Fruit fly (Drosophila melanogaster) whole organism, embryonic: ENCODE measurements around the gene kairos.
A peak's percentile ranks its signal among the peaks of the same experiment; 100 is the strongest.

Source experiments
- BtbVII ChIP-seq: fragments of 200-800 bp; sonication (Bioruptor generic); optimal IDR thresholded peaks from 3 replicates; lab custom pipeline; 2017; ENCODE audit warnings: missing biosample characterization, mild to moderate bottlenecking, missing genetic modification characterization
- CG10979 ChIP-seq: fragments of 200-800 bp; sonication (Bioruptor generic); optimal IDR thresholded peaks from 2 replicates; lab custom pipeline; 2018; ENCODE audit warnings: missing biosample characterization, mild to moderate bottlenecking, missing genetic modification characterization, moderate library complexity
- CG11696 ChIP-seq: fragments of 200-800 bp; sonication (Bioruptor generic); IDR thresholded peaks from 2 replicates; pipeline ENCODE4 v1.3.6; 2022; ENCODE audit warnings: missing biosample characterization, missing genetic modification characterization
- CG12659 ChIP-seq: fragments of 200-800 bp; sonication (Bioruptor generic); optimal IDR thresholded peaks from 3 replicates; lab custom pipeline; 2017; ENCODE audit warnings: mild to moderate bottlenecking, missing biosample characterization, missing genetic modification reagents, missing genetic modification characterization
- CG13894 ChIP-seq: fragments of 200-800 bp; sonication (Bioruptor generic); optimal IDR thresholded peaks from 3 replicates; lab custom pipeline; 2018; ENCODE audit warnings: missing biosample characterization, mild to moderate bottlenecking, missing genetic modification characterization, moderate library complexity
- CG15514 ChIP-seq: fragments of 200-800 bp; sonication (Bioruptor generic); optimal IDR thresholded peaks from 3 replicates; lab custom pipeline; 2017; ENCODE audit warnings: missing biosample characterization, missing genetic modification characterization, mild to moderate bottlenecking, moderate library complexity, missing genetic modification reagents
- CG2202 ChIP-seq: fragments of 200-800 bp; sonication (Bioruptor generic); optimal IDR thresholded peaks from 2 replicates; lab custom pipeline; 2018; ENCODE audit warnings: missing biosample characterization, mild to moderate bottlenecking, missing genetic modification characterization
- CG4360 ChIP-seq: fragments of 200-800 bp; sonication (Bioruptor generic); IDR thresholded peaks from 2 replicates; pipeline ENCODE4 v1.3.6; 2022; ENCODE audit warnings: missing biosample characterization, missing genetic modification characterization
- CG5180 ChIP-seq: fragments of 200-800 bp; sonication (Bioruptor generic); optimal IDR thresholded peaks from 3 replicates; lab custom pipeline; 2017; ENCODE audit warnings: missing biosample characterization, missing genetic modification characterization, mild to moderate bottlenecking, moderate library complexity, missing genetic modification reagents
- CG6689 ChIP-seq: fragments of 200-800 bp; sonication (Bioruptor generic); IDR thresholded peaks from 2 replicates; pipeline ENCODE4 v1.3.6; 2022; ENCODE audit warnings: missing biosample characterization, missing genetic modification characterization
- CG6791 ChIP-seq: fragments of 200-800 bp; sonication (Bioruptor generic); IDR thresholded peaks from 3 replicates; pipeline ENCODE4 v1.3.6; 2022; ENCODE audit warnings: missing biosample characterization, missing genetic modification characterization; ENCODE audit not compliant: partially characterized antibody
- CG6854 ChIP-seq: fragments of 200-800 bp; sonication (Bioruptor generic); optimal IDR thresholded peaks from 3 replicates; lab custom pipeline; 2017; ENCODE audit warnings: missing biosample characterization, mild to moderate bottlenecking, missing genetic modification characterization
- CG7372 ChIP-seq: fragments of 200-800 bp; sonication (Bioruptor generic); IDR thresholded peaks from 2 replicates; pipeline ENCODE4 v1.3.6; 2022; ENCODE audit warnings: missing biosample characterization, missing genetic modification characterization
- CG7928 ChIP-seq: fragments of 200-800 bp; sonication (Bioruptor generic); optimal IDR thresholded peaks from 2 replicates; lab custom pipeline; 2017; ENCODE audit warnings: missing biosample characterization, mild to moderate bottlenecking, missing genetic modification characterization
- CG8359 ChIP-seq: fragments of 200-800 bp; sonication (Bioruptor generic); optimal IDR thresholded peaks from 2 replicates; lab custom pipeline; 2017; ENCODE audit warnings: missing biosample characterization, mild to moderate bottlenecking, missing genetic modification characterization, borderline replicate concordance
- CG9817 ChIP-seq: fragments of 200-800 bp; sonication (Bioruptor generic); optimal IDR thresholded peaks from 2 replicates; lab custom pipeline; 2018; ENCODE audit warnings: missing biosample characterization, mild to moderate bottlenecking, missing genetic modification characterization, moderate library complexity
- CG9876 ChIP-seq: fragments of 200-800 bp; sonication (Bioruptor generic); optimal IDR thresholded peaks from 2 replicates; lab custom pipeline; 2016; ENCODE audit warnings: missing biosample characterization, missing genetic modification characterization
- Chrac-16 ChIP-seq: fragments of 200-800 bp; sonication (Bioruptor generic); optimal IDR thresholded peaks from 3 replicates; lab custom pipeline; 2016; ENCODE audit warnings: missing biosample characterization, missing genetic modification characterization
- D19A ChIP-seq: fragments of 200-800 bp; optimal IDR thresholded peaks from 3 replicates; lab custom pipeline; 2019; ENCODE audit warnings: missing biosample characterization, mild to moderate bottlenecking, missing genetic modification characterization, moderate library complexity
- Dek ChIP-seq: fragments of 200-800 bp; sonication (Bioruptor generic); optimal IDR thresholded peaks from 3 replicates; lab custom pipeline; 2019; ENCODE audit warnings: missing biosample characterization, mild to moderate bottlenecking, missing genetic modification characterization, moderate library complexity
- Dfd ChIP-seq, 2 experiments: fragments of >200 bp; optimal IDR thresholded peaks; 2 replicates each; lab custom pipeline; 2017; ENCODE audit warnings: missing biosample characterization in 2 of 2, missing genetic modification characterization in 2 of 2
- Hand ChIP-seq: fragments of 200-800 bp; sonication (Bioruptor generic); optimal IDR thresholded peaks from 2 replicates; lab custom pipeline; 2017; ENCODE audit warnings: mild to moderate bottlenecking, missing biosample characterization, missing genetic modification reagents, missing genetic modification characterization
- Hr3 ChIP-seq: fragments of 200-800 bp; sonication (Bioruptor generic); optimal IDR thresholded peaks from 3 replicates; lab custom pipeline; 2016; ENCODE audit warnings: missing biosample characterization, missing genetic modification characterization
- Lim3 ChIP-seq: fragments of 200-800 bp; sonication (Bioruptor generic); IDR thresholded peaks from 2 replicates; pipeline ENCODE4 v1.3.6; 2022; ENCODE audit warnings: missing biosample characterization, missing genetic modification characterization
- MESR4 ChIP-seq: fragments of 200-800 bp; sonication (Bioruptor generic); optimal IDR thresholded peaks from 2 replicates; lab custom pipeline; 2018; ENCODE audit warnings: missing biosample characterization, mild to moderate bottlenecking, missing genetic modification characterization, moderate library complexity
- Med ChIP-seq: fragments of 200-800 bp; sonication (Bioruptor generic); peaks from one replicate; lab custom pipeline; 2016; ENCODE audit warnings: missing biosample characterization, missing genetic modification characterization, mild to moderate bottlenecking, inconsistent platforms, moderate library complexity
- Nf-YC ChIP-seq: fragments of 200-800 bp; optimal IDR thresholded peaks from 3 replicates; lab custom pipeline; 2019; ENCODE audit warnings: missing biosample characterization, mild to moderate bottlenecking, missing genetic modification characterization, moderate library complexity
- ab ChIP-seq: fragments of 200-800 bp; sonication (Bioruptor generic); optimal IDR thresholded peaks from 2 replicates; lab custom pipeline; 2016; ENCODE audit warnings: missing biosample characterization, missing genetic modification characterization
- cwo ChIP-seq: fragments of 200-800 bp; sonication (Bioruptor generic); optimal IDR thresholded peaks from 3 replicates; lab custom pipeline; 2017; ENCODE audit warnings: missing biosample characterization, missing genetic modification characterization, mild to moderate bottlenecking, moderate library complexity, missing genetic modification reagents
- dpn ChIP-seq, 2 experiments: fragments of 200-800 bp; sonication (Bioruptor generic); optimal IDR thresholded peaks; 3 replicates each; lab custom pipeline; 2016; ENCODE audit warnings: missing biosample characterization in 2 of 2, missing genetic modification characterization in 2 of 2
- fd96Cb ChIP-seq: fragments of 200-800 bp; sonication (Bioruptor generic); optimal IDR thresholded peaks from 2 replicates; lab custom pipeline; 2018; ENCODE audit warnings: missing biosample characterization, mild to moderate bottlenecking, missing genetic modification characterization, moderate library complexity
- gcm ChIP-seq: fragments of 200-800 bp; sonication (Bioruptor generic); optimal IDR thresholded peaks from 2 replicates; lab custom pipeline; 2019; ENCODE audit warnings: missing biosample characterization, mild to moderate bottlenecking, missing genetic modification characterization, moderate library complexity
- gro ChIP-seq: fragments of 200-800 bp; sonication (Bioruptor generic); optimal IDR thresholded peaks from 2 replicates; lab custom pipeline; 2016; ENCODE audit warnings: missing biosample characterization, missing genetic modification characterization
- hth ChIP-seq: fragments of >200 bp; optimal IDR thresholded peaks from 2 replicates; lab custom pipeline; 2017; ENCODE audit warnings: inconsistent platforms
- jing ChIP-seq: fragments of 200-800 bp; sonication (Bioruptor generic); optimal IDR thresholded peaks from 2 replicates; lab custom pipeline; 2018; ENCODE audit warnings: missing biosample characterization, mild to moderate bottlenecking, missing genetic modification characterization
- nmo ChIP-seq: fragments of 200-800 bp; sonication (Bioruptor generic); optimal IDR thresholded peaks from 2 replicates; lab custom pipeline; 2018; ENCODE audit warnings: missing biosample characterization, mild to moderate bottlenecking, missing genetic modification characterization, moderate library complexity
- ro ChIP-seq: fragments of 200-800 bp; sonication (Bioruptor generic); IDR thresholded peaks from 2 replicates; pipeline ENCODE4 v1.3.6; 2022; ENCODE audit warnings: missing biosample characterization, missing genetic modification characterization
- row ChIP-seq: fragments of 200-800 bp; sonication (Bioruptor generic); IDR thresholded peaks from 3 replicates; pipeline ENCODE4 v1.3.6; 2022; ENCODE audit warnings: missing biosample characterization, missing genetic modification characterization
- salm ChIP-seq: fragments of 200-800 bp; sonication (Bioruptor generic); optimal IDR thresholded peaks from 2 replicates; lab custom pipeline; 2018; ENCODE audit warnings: missing biosample characterization, mild to moderate bottlenecking, missing genetic modification characterization
- sqz ChIP-seq: fragments of 200-800 bp; sonication (Bioruptor generic); optimal IDR thresholded peaks from 3 replicates; lab custom pipeline; 2018; ENCODE audit warnings: missing biosample characterization, mild to moderate bottlenecking, missing genetic modification characterization
- stwl ChIP-seq: fragments of 200-800 bp; sonication (Bioruptor generic); optimal IDR thresholded peaks from 3 replicates; lab custom pipeline; 2018; ENCODE audit warnings: missing biosample characterization, mild to moderate bottlenecking, missing genetic modification characterization, moderate library complexity
- tap ChIP-seq: fragments of 200-800 bp; optimal IDR thresholded peaks from 3 replicates; lab custom pipeline; 2019; ENCODE audit warnings: missing biosample characterization, mild to moderate bottlenecking, missing genetic modification characterization, moderate library complexity
- vvl ChIP-seq: fragments of 200-800 bp; sonication (Bioruptor generic); IDR thresholded peaks from 2 replicates; pipeline ENCODE4 v1.3.6; 2022; ENCODE audit warnings: missing biosample characterization, missing genetic modification characterization
- zen ChIP-seq: fragments of 200-800 bp; sonication (Bioruptor generic); optimal IDR thresholded peaks from 3 replicates; lab custom pipeline; 2018; ENCODE audit warnings: missing biosample characterization, mild to moderate bottlenecking, missing genetic modification characterization, moderate library complexity

Gene kairos

DNA sequence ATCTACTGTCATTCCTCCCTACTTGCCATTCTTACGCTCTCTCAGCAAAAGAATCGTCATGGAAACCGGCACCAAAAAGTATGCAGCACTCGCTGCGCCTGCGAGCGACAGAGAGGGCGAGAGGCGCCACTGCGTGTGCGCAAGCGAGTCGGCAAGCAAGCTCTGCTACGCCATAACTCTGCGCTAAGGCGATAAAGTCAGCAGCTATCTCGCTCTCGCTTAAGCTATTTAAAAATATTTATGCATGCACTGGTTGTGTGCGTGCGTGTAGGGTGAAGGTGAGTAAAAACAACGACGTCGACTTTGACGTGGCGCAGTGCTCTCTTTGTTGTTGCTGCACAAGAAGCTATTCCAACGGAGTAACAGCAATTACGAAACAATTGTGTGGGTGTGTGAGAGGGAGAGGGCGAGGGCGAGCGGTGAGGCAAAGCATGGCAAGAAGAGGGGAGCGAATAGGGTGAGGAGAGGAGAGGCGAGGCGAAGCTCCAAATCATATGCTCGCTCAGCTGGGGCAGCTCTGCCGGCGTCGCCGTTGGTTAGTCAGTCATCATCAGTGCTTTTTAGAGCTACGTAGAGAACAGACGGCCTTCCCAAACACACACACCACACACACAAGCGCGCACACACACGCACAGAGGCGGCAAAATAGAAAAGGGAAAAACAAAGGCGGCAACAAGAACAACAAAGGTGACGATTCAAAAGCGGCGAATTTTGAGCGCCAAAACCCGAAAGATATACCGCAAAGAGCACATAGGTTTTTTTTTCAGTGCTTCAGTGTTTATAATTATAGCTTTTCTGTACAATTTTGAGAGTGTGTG is 10.3 kb upstream of the kairos start, which contains the start of gene CrebB (continued):
- peak; percentile 81 for TF ChIP-seq Nf-YC (tag; lab: Kevin White, UChicago)
- TF ChIP-seq CG11696, result no peak
- TF ChIP-seq gro (GFP tag; lab: Kevin White, UChicago), result peak; percentile 65
- TF ChIP-seq CG6854 (GFP tag; lab: Kevin White, UChicago), result no peak
- peak; percentile 43 for TF ChIP-seq Hand
- peak; percentile 1 for TF ChIP-seq Chrac-16 (GFP tag; lab: Kevin White, UChicago)
- TF ChIP-seq D19A, result no peak
- TF ChIP-seq fd96Cb (tag; lab: Kevin White, UChicago), result no peak
- TF ChIP-seq CG5180 (GFP tag; lab: Kevin White, UChicago), result no peak
- peak; percentile 21 for TF ChIP-seq CG9817 (tag; lab: Kevin White, UChicago)
- TF ChIP-seq Dfd (GFP tag; optimal IDR thresholded peaks at IDR 0.05; lab: Kevin White, UChicago), result no peak
- TF ChIP-seq MESR4 (GFP tag; lab: Kevin White, UChicago), result no peak
- no peak for TF ChIP-seq stwl (tag; lab: Kevin White, UChicago)
- peak; percentile 22 for TF ChIP-seq CG12659 (GFP tag; lab: Kevin White, UChicago)
- peak; percentile 7 for TF ChIP-seq nmo (GFP tag; lab: Kevin White, UChicago)
- TF ChIP-seq BtbVII (GFP tag; lab: Kevin White, UChicago), result peak; percentile 81
- TF ChIP-seq CG2202 (tag; lab: Kevin White, UChicago), result no peak
- TF ChIP-seq cwo (GFP tag; lab: Kevin White, UChicago), result peak; percentile 49
- TF ChIP-seq CG4360, result peak; percentile 26; the same call in 1 of the 2 replicates
- no peak for TF ChIP-seq hth
- TF ChIP-seq ab (GFP tag; lab: Kevin White, UChicago), result no peak
- peak; percentile 13 for TF ChIP-seq CG13894 (tag; lab: Kevin White, UChicago)
- 0 out of 3 replicates have a peak, but pooled peaks have one; percentile 26 for TF ChIP-seq CG6791 (GFP tag; lab: Robert Waterston, UW)
- TF ChIP-seq dpn (GFP tag; optimal IDR thresholded peaks at IDR 0.05; lab: Kevin White, UChicago), result peak; percentile 7 to 35
- TF ChIP-seq tap (tag; lab: Kevin White, UChicago), result no peak
- peak; percentile 69 for TF ChIP-seq CG6689 (GFP tag; lab: Robert Waterston, UW)
- TF ChIP-seq Dek (tag; lab: Kevin White, UChicago), result peak; percentile 45
- TF ChIP-seq Med (GFP tag; lab: Kevin White, UChicago), result peak; percentile 91
- no peak for TF ChIP-seq sqz (GFP tag; lab: Kevin White, UChicago)
- peak; percentile 88 for TF ChIP-seq vvl (GFP tag; lab: Robert Waterston, UW)
- no peak for TF ChIP-seq salm (tag; lab: Kevin White, UChicago)
- TF ChIP-seq Lim3 (GFP tag; lab: Robert Waterston, UW), result no peak
- no peak for TF ChIP-seq Hr3 (GFP tag; lab: Kevin White, UChicago)
- peak; percentile 17 for TF ChIP-seq CG9876
- no peak for TF ChIP-seq gcm (GFP tag; lab: Kevin White, UChicago)
- TF ChIP-seq CG15514 (GFP tag; lab: Kevin White, UChicago), result peak; percentile 0
- TF ChIP-seq row (GFP tag; lab: Robert Waterston, UW), result peak; percentile 53

DNA sequence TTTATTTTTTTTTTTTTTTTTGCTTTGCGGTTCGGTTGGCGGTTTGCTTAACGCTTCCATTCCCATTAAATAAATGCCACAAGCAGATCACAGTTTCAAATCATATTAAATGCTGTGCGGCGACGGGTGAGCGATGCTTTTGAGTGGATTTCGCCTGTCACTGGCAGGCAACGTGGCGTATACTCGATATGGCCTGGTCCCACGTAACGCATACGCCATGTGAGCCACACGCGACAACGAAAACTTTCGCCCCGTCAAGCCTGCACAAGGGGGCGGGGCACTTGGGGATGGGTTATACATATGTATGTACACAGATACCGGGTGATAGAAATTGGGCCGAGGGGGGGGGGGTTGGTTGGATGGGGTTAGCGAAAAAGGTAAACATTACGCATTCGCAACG is 9.0 kb upstream of the kairos start:
- TF ChIP-seq CG7372 (GFP tag; lab: Robert Waterston, UW) (peak; percentile 96), CG10979 (tag; lab: Kevin White, UChicago) (peak; percentile 23), CG7928 (GFP tag; lab: Kevin White, UChicago) (no peak), CG8359 (no peak), cwo (GFP tag; lab: Kevin White, UChicago) (peak; percentile 31), ro (GFP tag; lab: Robert Waterston, UW) (no peak), jing (GFP tag; lab: Kevin White, UChicago) (no peak), zen (tag; lab: Kevin White, UChicago) (peak; percentile 2)
